Fruit fly (Drosophila melanogaster): ENCODE results near the gene CG14635.
A peak's percentile ranks its signal among the peaks of the same experiment; 100 is the strongest.

CG14635 gene

DNA sequence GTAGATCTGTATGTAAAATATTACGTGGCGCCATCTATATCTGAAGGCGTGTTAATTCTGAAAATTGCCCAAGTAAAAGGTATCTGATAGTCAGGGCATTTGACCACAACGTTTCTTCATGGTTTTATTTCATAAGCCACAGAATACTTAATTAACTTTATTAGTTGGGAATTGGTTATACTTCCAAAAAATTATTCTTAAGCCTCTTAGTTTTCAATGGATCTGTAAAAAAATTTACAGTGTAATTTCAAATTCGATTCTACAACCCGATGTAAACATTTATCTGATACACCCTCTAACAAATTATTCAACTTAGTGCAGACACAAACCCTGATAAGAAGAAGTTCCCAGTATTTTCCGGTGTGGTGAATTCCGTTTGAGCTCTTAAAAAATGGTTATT, 1.1 kb upstream of the CG14635 start (continued):
- TF ChIP-seq HLH4C (GFP tag; IDR thresholded peaks at IDR 0.05; ENCODE audit: partially characterized antibody) (peak; percentile 76), CG9609 (GFP tag; optimal IDR thresholded peaks at IDR 0.05) (no peak), CG1647 (GFP tag; optimal IDR thresholded peaks at IDR 0.05) (no peak), dpn (GFP tag; optimal IDR thresholded peaks at IDR 0.05) (no peak), crp (GFP tag; optimal IDR thresholded peaks at IDR 0.05) (no peak), Ada2b (GFP tag; IDR thresholded peaks at IDR 0.05) (peak; percentile 12; the same call in 1 of the 2 replicates), CG10462 (GFP tag; optimal IDR thresholded peaks at IDR 0.05) (no peak), Ssrp (tag; optimal IDR thresholded peaks at IDR 0.05) (peak; percentile 14), hth (optimal IDR thresholded peaks at IDR 0.05) (no peak), CG7963 (GFP tag; IDR thresholded peaks at IDR 0.05; ENCODE audit: partially characterized antibody) (peak; percentile 24; the same call in 1 of the 3 replicates), CG12942 (GFP tag; optimal IDR thresholded peaks at IDR 0.05) (no peak), CG13624 (GFP tag; optimal IDR thresholded peaks at IDR 0.05) (no peak), CG12659 (GFP tag; optimal IDR thresholded peaks at IDR 0.05) (peak; percentile 10), bsh (GFP tag; optimal IDR thresholded peaks at IDR 0.05) (no peak), CG14441 (GFP tag; IDR thresholded peaks at IDR 0.05) (peak; percentile 20; the same call in 1 of the 2 replicates), CG12391 (tag; optimal IDR thresholded peaks at IDR 0.05) (peak; percentile 23), Ptx1 (GFP tag; IDR thresholded peaks at IDR 0.05) (peak; percentile 53), Fer1 (GFP tag; optimal IDR thresholded peaks at IDR 0.05) (peak; percentile 6), CG13296 (GFP tag; optimal IDR thresholded peaks at IDR 0.05) (no peak), Abd-B (GFP tag; optimal IDR thresholded peaks at IDR 0.05) (peak; percentile 38), HmgZ (tag; optimal IDR thresholded peaks at IDR 0.05) (peak; percentile 5), fd96Cb (tag; optimal IDR thresholded peaks at IDR 0.05) (peak; percentile 12), Dbx (GFP tag; IDR thresholded peaks at IDR 0.05) (no peak), CG11723 (GFP tag; optimal IDR thresholded peaks at IDR 0.05) (no peak), vnd (GFP tag; IDR thresholded peaks at IDR 0.05; ENCODE audit: partially characterized antibody) (peak; percentile 30; the same call in 1 of the 3 replicates), dati (GFP tag; IDR thresholded peaks at IDR 0.05) (no peak), Ravus (GFP tag; IDR thresholded peaks at IDR 0.05) (no peak), grau (tag; optimal IDR thresholded peaks at IDR 0.05) (peak; percentile 27), knrl (GFP tag; IDR thresholded peaks at IDR 0.05; ENCODE audit: partially characterized antibody) (peak; percentile 39; the same call in 2 of the 3 replicates), tna (GFP tag; IDR thresholded peaks at IDR 0.05; ENCODE audit: partially characterized antibody) (peak; percentile 38; the same call in 1 of the 2 replicates), CG16813 (GFP tag; IDR thresholded peaks at IDR 0.05; ENCODE audit: partially characterized antibody) (peak; percentile 64), inv (GFP tag; IDR thresholded peaks at IDR 0.05; ENCODE audit: partially characterized antibody) (peak; percentile 22; the same call in 1 of the 2 replicates), Pdp1 (GFP tag; optimal IDR thresholded peaks at IDR 0.05) (peak in 1 of 2 experiments; percentile 39), CG11696 (GFP tag; IDR thresholded peaks at IDR 0.05) (no peak), dysf (GFP tag; IDR thresholded peaks at IDR 0.05) (no peak), CG8478 (optimal IDR thresholded peaks at IDR 0.05) (peak; percentile 66), hkb (optimal IDR thresholded peaks at IDR 0.05) (no peak), hkb (GFP tag; IDR thresholded peaks at IDR 0.05) (no peak), CG6689 (GFP tag; IDR thresholded peaks at IDR 0.05) (0 out of 2 replicates have a peak, but pooled peaks have one; percentile 19), Sox100B (GFP tag; optimal IDR thresholded peaks at IDR 0.05) (no peak), CG6272 (GFP tag; IDR thresholded peaks at IDR 0.05) (0 out of 2 replicates have a peak, but pooled peaks have one; percentile 20), dmrt99B (tag; optimal IDR thresholded peaks at IDR 0.05) (peak; percentile 38), wdn (GFP tag; IDR thresholded peaks at IDR 0.05) (0 out of 2 replicates have a peak, but pooled peaks have one; percentile 31), Aef1 (GFP tag; IDR thresholded peaks at IDR 0.05) (0 out of 3 replicates have a peak, but pooled peaks have one; percentile 9), CG10267 (tag; optimal IDR thresholded peaks at IDR 0.05) (peak; percentile 8), sqz (GFP tag; optimal IDR thresholded peaks at IDR 0.05) (no peak), HHEX (GFP tag; optimal IDR thresholded peaks at IDR 0.05) (no peak), CTCF (GFP tag; optimal IDR thresholded peaks at IDR 0.05) (peak; percentile 92), CG8089 (GFP tag; optimal IDR thresholded peaks at IDR 0.05) (no peak), tap (tag; optimal IDR thresholded peaks at IDR 0.05) (no peak), Six4 (GFP tag; optimal IDR thresholded peaks at IDR 0.05) (no peak)
